Fruit fly (Drosophila melanogaster) whole organism, embryonic: Measurements from ENCODE around the gene CG13031.

Source experiments
- Awh ChIP-seq: fragments of 200-800 bp; sonication (Bioruptor generic); IDR thresholded peaks from 2 replicates; pipeline ENCODE4, ENCODE4 v1.3.6; 2022; ENCODE audit warnings: missing biosample characterization, missing genetic modification characterization
- BtbVII ChIP-seq: fragments of 200-800 bp; sonication (Bioruptor generic); optimal IDR thresholded peaks from 3 replicates; lab custom pipeline; 2017; ENCODE audit warnings: missing biosample characterization, mild to moderate bottlenecking, missing genetic modification characterization
- CG10209 ChIP-seq: fragments of 200-800 bp; sonication (Bioruptor generic); optimal IDR thresholded peaks from 3 replicates; lab custom pipeline; 2017; ENCODE audit warnings: missing biosample characterization, mild to moderate bottlenecking, missing genetic modification characterization, missing genetic modification reagents
- CG10366 ChIP-seq: fragments of 200-800 bp; sonication (Bioruptor generic); IDR thresholded peaks from 2 replicates; pipeline ENCODE4 v1.3.6; 2022; ENCODE audit warnings: missing biosample characterization, missing genetic modification characterization
- CG11085 ChIP-seq: fragments of 200-800 bp; sonication (Bioruptor generic); IDR thresholded peaks from 2 replicates; pipeline ENCODE4 v1.3.6; 2022; ENCODE audit warnings: missing biosample characterization, missing genetic modification characterization
- CG14710 ChIP-seq: fragments of 200-800 bp; sonication (Bioruptor generic); optimal IDR thresholded peaks from 3 replicates; lab custom pipeline; 2019; ENCODE audit warnings: missing biosample characterization, mild to moderate bottlenecking, missing genetic modification characterization, moderate library complexity
- CG17912 ChIP-seq: fragments of 200-800 bp; sonication (Bioruptor generic); optimal IDR thresholded peaks from 2 replicates; lab custom pipeline; 2018; ENCODE audit warnings: missing biosample characterization, mild to moderate bottlenecking, missing genetic modification characterization
- CG18476 ChIP-seq: fragments of 200-800 bp; sonication (Bioruptor generic); optimal IDR thresholded peaks from 2 replicates; lab custom pipeline; 2016; ENCODE audit warnings: missing biosample characterization, mild to moderate bottlenecking, missing genetic modification characterization
- CG2199 ChIP-seq: fragments of 200-800 bp; sonication (Bioruptor generic); IDR thresholded peaks from 3 replicates; pipeline ENCODE4 v1.3.6; 2022; ENCODE audit warnings: missing biosample characterization, missing genetic modification characterization
- CG2712 ChIP-seq: fragments of 200-800 bp; optimal IDR thresholded peaks from 3 replicates; lab custom pipeline; 2019; ENCODE audit warnings: missing biosample characterization, mild to moderate bottlenecking, missing genetic modification characterization, moderate library complexity
- CG33557 ChIP-seq: fragments of 200-800 bp; sonication (Bioruptor generic); optimal IDR thresholded peaks from 2 replicates; lab custom pipeline; 2019; ENCODE audit warnings: missing biosample characterization, mild to moderate bottlenecking, missing genetic modification characterization, moderate library complexity
- CG3838 ChIP-seq: fragments of 200-800 bp; sonication (Bioruptor generic); optimal IDR thresholded peaks from 3 replicates; lab custom pipeline; 2016; ENCODE audit warnings: missing biosample characterization, missing genetic modification characterization
- CG4328 ChIP-seq: fragments of 200-800 bp; sonication (Bioruptor generic); optimal IDR thresholded peaks from 3 replicates; lab custom pipeline; 2017; ENCODE audit warnings: missing biosample characterization, missing genetic modification reagents, missing genetic modification characterization
- CG4617 ChIP-seq: fragments of 200-800 bp; sonication (Bioruptor generic); optimal IDR thresholded peaks from 3 replicates; lab custom pipeline; 2016; ENCODE audit warnings: missing biosample characterization, missing genetic modification characterization, borderline replicate concordance
- CG5245 ChIP-seq: fragments of 200-800 bp; sonication (Bioruptor generic); optimal IDR thresholded peaks from 3 replicates; lab custom pipeline; 2016; ENCODE audit warnings: missing biosample characterization, missing genetic modification characterization
- CG6854 ChIP-seq: fragments of 200-800 bp; sonication (Bioruptor generic); optimal IDR thresholded peaks from 3 replicates; lab custom pipeline; 2017; ENCODE audit warnings: missing biosample characterization, mild to moderate bottlenecking, missing genetic modification characterization
- CG7839 ChIP-seq: fragments of 200-800 bp; sonication (Bioruptor generic); optimal IDR thresholded peaks from 3 replicates; lab custom pipeline; 2018; ENCODE audit warnings: missing biosample characterization, mild to moderate bottlenecking, missing genetic modification characterization, moderate library complexity
- CG7928 ChIP-seq: fragments of 200-800 bp; sonication (Bioruptor generic); optimal IDR thresholded peaks from 2 replicates; lab custom pipeline; 2017; ENCODE audit warnings: missing biosample characterization, mild to moderate bottlenecking, missing genetic modification characterization
- CG8290 ChIP-seq, 3 experiments: fragments of 200-800 bp; sonication (Bioruptor generic); optimal IDR thresholded peaks; 2 replicates each; lab custom pipeline; 2016 to 2019; ENCODE audit warnings: missing biosample characterization in 3 of 3, missing genetic modification characterization in 3 of 3, mild to moderate bottlenecking in 2 of 3, moderate library complexity in 1 of 3
- CG9437 ChIP-seq: fragments of 200-800 bp; sonication (Bioruptor generic); optimal IDR thresholded peaks from 2 replicates; lab custom pipeline; 2018; ENCODE audit warnings: missing biosample characterization, mild to moderate bottlenecking, missing genetic modification characterization
- HLHmδ ChIP-seq: fragments of 200-800 bp; sonication (Bioruptor generic); optimal IDR thresholded peaks from 2 replicates; lab custom pipeline; 2018; ENCODE audit warnings: missing biosample characterization, mild to moderate bottlenecking, missing genetic modification characterization, moderate library complexity
- Hmr ChIP-seq: fragments of 200-800 bp; sonication (Bioruptor generic); optimal IDR thresholded peaks from 3 replicates; lab custom pipeline; 2017; ENCODE audit warnings: mild to moderate bottlenecking, missing biosample characterization, missing genetic modification reagents, missing genetic modification characterization
- Hmx ChIP-seq: fragments of 200-800 bp; sonication (Bioruptor generic); optimal IDR thresholded peaks from 2 replicates; lab custom pipeline; 2016; ENCODE audit warnings: missing biosample characterization, missing genetic modification characterization
- Hsf ChIP-seq: fragments of 200-800 bp; sonication (Bioruptor generic); optimal IDR thresholded peaks from 3 replicates; lab custom pipeline; 2016; ENCODE audit warnings: missing biosample characterization, missing genetic modification characterization
- Max ChIP-seq: fragments of 200-800 bp; sonication (Bioruptor generic); optimal IDR thresholded peaks from 2 replicates; lab custom pipeline; 2016; ENCODE audit warnings: missing biosample characterization, mild to moderate bottlenecking, missing genetic modification characterization
- NFAT ChIP-seq: fragments of 200-800 bp; sonication (Bioruptor generic); IDR thresholded peaks from 2 replicates; pipeline ENCODE4 v1.3.6; 2022; ENCODE audit warnings: missing biosample characterization, missing genetic modification characterization
- Stat92E ChIP-seq, 3 experiments: fragments of >200 bp in 2 of 3; fragments of 200-800 bp in 1 of 3; sonication (Bioruptor generic) in 1 of 3; optimal IDR thresholded peaks; 2 replicates each; lab custom pipeline; 2017 to 2019; ENCODE audit warnings: missing biosample characterization in 3 of 3, missing genetic modification characterization in 3 of 3, mild to moderate bottlenecking in 1 of 3, moderate library complexity in 1 of 3
- Tbp ChIP-seq: fragments of >200 bp; optimal IDR thresholded peaks from 2 replicates; lab custom pipeline; 2018; ENCODE audit warnings: missing biosample characterization, missing genetic modification characterization
- Xrp1 ChIP-seq: fragments of 200-800 bp; sonication (Bioruptor generic); IDR thresholded peaks from 2 replicates; pipeline ENCODE4 v1.3.6; 2022; ENCODE audit warnings: missing biosample characterization, missing genetic modification characterization
- al ChIP-seq: fragments of 200-800 bp; sonication (Bioruptor generic); IDR thresholded peaks from 2 replicates; pipeline ENCODE4 v1.3.6; 2022; ENCODE audit warnings: missing biosample characterization, missing genetic modification characterization
- ara ChIP-seq: fragments of 200-800 bp; sonication (Bioruptor generic); IDR thresholded peaks from 2 replicates; pipeline ENCODE4 v1.3.6; 2022; ENCODE audit warnings: missing biosample characterization, missing genetic modification characterization
- ato ChIP-seq: fragments of 200-800 bp; sonication (Bioruptor generic); IDR thresholded peaks from 2 replicates; pipeline ENCODE4 v1.3.6; 2022; ENCODE audit warnings: missing biosample characterization, missing genetic modification characterization; ENCODE audit not compliant: partially characterized antibody
- br ChIP-seq: fragments of >200 bp; optimal IDR thresholded peaks from 2 replicates; lab custom pipeline; 2017
- cg ChIP-seq: fragments of 200-800 bp; sonication (Bioruptor generic); optimal IDR thresholded peaks from 3 replicates; lab custom pipeline; 2019; ENCODE audit warnings: missing biosample characterization, mild to moderate bottlenecking, missing genetic modification characterization, moderate library complexity
- ems ChIP-seq: fragments of 200-800 bp; sonication (Bioruptor generic); optimal IDR thresholded peaks from 3 replicates; lab custom pipeline; 2016; ENCODE audit warnings: missing biosample characterization, missing genetic modification characterization
- gcm2 ChIP-seq: fragments of 200-800 bp; sonication (Bioruptor generic); optimal IDR thresholded peaks from 2 replicates; lab custom pipeline; 2016; ENCODE audit warnings: missing biosample characterization, missing genetic modification characterization
- her ChIP-seq: fragments of 200-800 bp; sonication (Bioruptor generic); optimal IDR thresholded peaks from 2 replicates; lab custom pipeline; 2016; ENCODE audit warnings: missing biosample characterization, missing genetic modification characterization
- ken ChIP-seq: fragments of 200-800 bp; sonication (Bioruptor generic); IDR thresholded peaks from 3 replicates; pipeline ENCODE4 v1.3.6; 2022; ENCODE audit warnings: missing biosample characterization, missing genetic modification characterization
- nerfin-1 ChIP-seq: fragments of 200-800 bp; sonication (Bioruptor generic); optimal IDR thresholded peaks from 3 replicates; lab custom pipeline; 2019; ENCODE audit warnings: missing biosample characterization, mild to moderate bottlenecking, missing genetic modification characterization, moderate library complexity
- nerfin-2 ChIP-seq: fragments of 200-800 bp; sonication (Bioruptor generic); IDR thresholded peaks from 2 replicates; pipeline ENCODE4 v1.3.6; 2022; ENCODE audit warnings: missing biosample characterization, missing genetic modification characterization; ENCODE audit not compliant: partially characterized antibody
- oc ChIP-seq: fragments of 200-800 bp; sonication (Bioruptor generic); optimal IDR thresholded peaks from 2 replicates; lab custom pipeline; 2018; ENCODE audit warnings: missing biosample characterization, mild to moderate bottlenecking, missing genetic modification characterization, moderate library complexity
- pho ChIP-seq: fragments of 200-800 bp; sonication (Bioruptor generic); optimal IDR thresholded peaks from 2 replicates; lab custom pipeline; 2016; ENCODE audit warnings: missing biosample characterization, missing genetic modification characterization
- prd ChIP-seq, 3 experiments: fragments of >200 bp in 2 of 3; fragments of 200-800 bp in 1 of 3; sonication (Bioruptor generic) in 1 of 3; optimal IDR thresholded peaks in 2 of 3; IDR thresholded peaks in 1 of 3; 2 replicates in 2 of 3; 3 replicates in 1 of 3; pipeline versions ENCODE4 v1.3.6 to Lab custom; 2017 to 2022; ENCODE audit warnings: missing biosample characterization in 1 of 3, missing genetic modification characterization in 1 of 3
- rib ChIP-seq: fragments of 200-800 bp; sonication (Bioruptor generic); IDR thresholded peaks from 2 replicates; pipeline ENCODE4 v1.3.6; 2022; ENCODE audit warnings: missing biosample characterization, missing genetic modification characterization
- ssp ChIP-seq: fragments of 200-800 bp; sonication (Bioruptor generic); IDR thresholded peaks from 2 replicates; pipeline ENCODE4 v1.3.6; 2022; ENCODE audit warnings: missing biosample characterization, missing genetic modification characterization
- sug ChIP-seq: fragments of 200-800 bp; optimal IDR thresholded peaks from 2 replicates; lab custom pipeline; 2019; ENCODE audit warnings: missing biosample characterization, mild to moderate bottlenecking, missing genetic modification characterization, moderate library complexity
- trh ChIP-seq: fragments of 200-800 bp; sonication (Bioruptor generic); optimal IDR thresholded peaks from 2 replicates; lab custom pipeline; 2016; ENCODE audit warnings: missing biosample characterization, missing genetic modification characterization
- twi ChIP-seq: fragments of 200-800 bp; optimal IDR thresholded peaks from 2 replicates; lab custom pipeline; 2019; ENCODE audit warnings: missing biosample characterization, mild to moderate bottlenecking, missing genetic modification characterization, moderate library complexity
- zen2 ChIP-seq: fragments of 200-800 bp; sonication (Bioruptor generic); IDR thresholded peaks from 3 replicates; pipeline ENCODE4 v1.3.6; 2022; ENCODE audit warnings: missing biosample characterization, missing genetic modification characterization; ENCODE audit not compliant: partially characterized antibody

CG13031 gene

dm6 chr3L:16768001-16768652 is 43.5 kb downstream of the CG13031 start (continued):
- TF ChIP-seq CG9437 (GFP tag; lab: Kevin White, UChicago) (no peak), CG8290 (GFP tag; optimal IDR thresholded peaks at IDR 0.05; lab: Kevin White, UChicago) (no peak), CG8290 (tag; optimal IDR thresholded peaks at IDR 0.05; lab: Kevin White, UChicago) (peak in 1 of 2 experiments; percentile 57), ato (GFP tag; lab: Robert Waterston, UW) (no peak), cg (GFP tag; lab: Kevin White, UChicago) (no peak), gcm2 (GFP tag; lab: Kevin White, UChicago) (no peak), CG10366 (peak; percentile 20; the same call in 1 of the 2 replicates), zen2 (no peak), CG33557 (GFP tag; lab: Kevin White, UChicago) (no peak), Tbp (GFP tag; lab: Kevin White, UChicago) (no peak), Max (peak; percentile 2), ems (GFP tag; lab: Kevin White, UChicago) (peak; percentile 6), Hmx (GFP tag; lab: Kevin White, UChicago) (no peak), HLHmδ (GFP tag; lab: Kevin White, UChicago) (no peak), Hsf (peak; percentile 29), her (GFP tag; lab: Kevin White, UChicago) (no peak), CG17912 (no peak), pho (GFP tag; lab: Kevin White, UChicago) (no peak), CG7928 (GFP tag; lab: Kevin White, UChicago) (no peak), Awh (GFP tag; lab: Robert Waterston, UW) (no peak), prd (optimal IDR thresholded peaks at IDR 0.05; lab: Kevin White, UChicago) (no peak), prd (GFP tag; IDR thresholded peaks at IDR 0.05; lab: Robert Waterston, UW) (peak; percentile 77), CG6854 (GFP tag; lab: Kevin White, UChicago) (no peak), ken (no peak), trh (GFP tag; lab: Kevin White, UChicago) (no peak), nerfin-1 (peak; percentile 29), CG2199 (GFP tag; lab: Robert Waterston, UW) (no peak), br (lab: Kevin White, UChicago) (no peak), NFAT (GFP tag; lab: Robert Waterston, UW) (no peak), BtbVII (no peak), CG10209 (GFP tag; lab: Kevin White, UChicago) (peak; percentile 8), CG5245 (no peak), CG7839 (peak; percentile 42), oc (no peak), nerfin-2 (no peak), sug (tag; lab: Kevin White, UChicago) (no peak), CG14710 (tag; lab: Kevin White, UChicago) (peak; percentile 25), CG18476 (GFP tag; lab: Kevin White, UChicago) (no peak), Hmr (peak; percentile 1), twi (tag; lab: Kevin White, UChicago) (peak; percentile 53), CG2712 (tag; lab: Kevin White, UChicago) (peak; percentile 74), CG3838 (GFP tag; lab: Kevin White, UChicago) (no peak), Stat92E (GFP tag; optimal IDR thresholded peaks at IDR 0.05; lab: Kevin White, UChicago) (no peak), ssp (GFP tag; lab: Robert Waterston, UW) (no peak), CG11085 (GFP tag; lab: Robert Waterston, UW) (no peak), al (GFP tag; lab: Robert Waterston, UW) (no peak), ara (GFP tag; lab: Robert Waterston, UW) (peak; percentile 52; the same call in 1 of the 2 replicates), Xrp1 (GFP tag; lab: Robert Waterston, UW) (peak; percentile 78), rib (GFP tag; lab: Robert Waterston, UW) (0 out of 2 replicates have a peak, but pooled peaks have one; percentile 24), CG4328 (GFP tag; lab: Kevin White, UChicago) (no peak), CG4617 (no peak)
